Fruit fly (Drosophila melanogaster) whole organism: ENCODE measurements around the gene how.

ENCODE experiments used
- CG8478 ChIP-seq: fragments of >200 bp; optimal IDR thresholded peaks from 2 replicates; lab custom pipeline; 2018; ENCODE audit warnings: inconsistent platforms
- Dll ChIP-seq: fragments of >200 bp; optimal IDR thresholded peaks from 2 replicates; lab custom pipeline; 2017
- EcR ChIP-seq, 2 experiments: fragments of >200 bp; optimal IDR thresholded peaks; 2 replicates each; lab custom pipeline; 2017; ENCODE audit warnings: missing biosample characterization in 2 of 2, missing genetic modification characterization in 2 of 2, missing genetic modification reagents in 2 of 2
- pan ChIP-seq: fragments of >200 bp; optimal IDR thresholded peaks from 2 replicates; lab custom pipeline; 2017
- psq ChIP-seq: fragments of >200 bp; optimal IDR thresholded peaks from 2 replicates; lab custom pipeline; 2017
- usp ChIP-seq: fragments of >200 bp; optimal IDR thresholded peaks from 2 replicates; lab custom pipeline; 2017; ENCODE audit warnings: missing biosample characterization, missing genetic modification characterization, mixed read lengths

The how gene

dm6 chr3R:22027743-22028099 is 14.3 kb upstream of the how start:
- TF ChIP-seq psq (lab: Kevin White, UChicago) (no peak), pan (no peak), CG8478 (lab: Kevin White, UChicago) (no peak)

- TF ChIP-seq CG8478 (lab: Kevin White, UChicago) (no peak), EcR (GFP tag; optimal IDR thresholded peaks at IDR 0.05; lab: Kevin White, UChicago) (no peak), pan (no peak), Dll (lab: Kevin White, UChicago) (no peak), usp (GFP tag; lab: Kevin White, UChicago) (no peak), psq (lab: Kevin White, UChicago) (no peak)
Observed at dm6 chr3R:22031738-22032137, 10.3 kb upstream of the how start, which contains the start of gene CG13409. CG13409 (minus strand) TSS chr3R:22031900.

- TF ChIP-seq psq (lab: Kevin White, UChicago), result no peak
- no peak for TF ChIP-seq pan
- no peak for TF ChIP-seq Dll (lab: Kevin White, UChicago)
- no peak for TF ChIP-seq usp (GFP tag; lab: Kevin White, UChicago)
- TF ChIP-seq EcR (GFP tag; optimal IDR thresholded peaks at IDR 0.05; lab: Kevin White, UChicago), result no peak
- no peak for TF ChIP-seq CG8478 (lab: Kevin White, UChicago)
Observed at dm6 chr3R:22034160-22034742, 7.7 kb upstream of the how start, which contains the start of the genes CG45099, CG6015, pit and Fadd. CG45099 (minus strand) TSS chr3R:22034286. CG6015 (minus strand) TSS chr3R:22034286. pit (plus strand) TSS chr3R:22034298. Fadd (plus strand) TSS chr3R:22034455.

- TF ChIP-seq Dll (lab: Kevin White, UChicago) (no peak), pan (no peak), usp (GFP tag; lab: Kevin White, UChicago) (no peak), EcR (GFP tag; optimal IDR thresholded peaks at IDR 0.05; lab: Kevin White, UChicago) (no peak), psq (lab: Kevin White, UChicago) (no peak), CG8478 (lab: Kevin White, UChicago) (no peak)
Observed at dm6 chr3R:22035552-22035951, 6.4 kb upstream of the how start.

dm6 chr3R:22039480-22039879 is 2.5 kb upstream of the how start:
- no peak for TF ChIP-seq EcR (GFP tag; optimal IDR thresholded peaks at IDR 0.05; lab: Kevin White, UChicago)
- no peak for TF ChIP-seq usp (GFP tag; lab: Kevin White, UChicago)
- TF ChIP-seq Dll (lab: Kevin White, UChicago), result no peak
- TF ChIP-seq pan, result no peak
- no peak for TF ChIP-seq CG8478 (lab: Kevin White, UChicago)
- TF ChIP-seq psq (lab: Kevin White, UChicago), result no peak

dm6 chr3R:22040400-22040799 is 1.6 kb upstream of the how start:
- TF ChIP-seq psq (lab: Kevin White, UChicago), result no peak
- TF ChIP-seq CG8478 (lab: Kevin White, UChicago), result no peak
- no peak for TF ChIP-seq Dll (lab: Kevin White, UChicago)

- TF ChIP-seq Dll (lab: Kevin White, UChicago), result no peak
- TF ChIP-seq pan, result no peak
- no peak for TF ChIP-seq CG8478 (lab: Kevin White, UChicago)
- TF ChIP-seq usp (GFP tag; lab: Kevin White, UChicago), result no peak
- TF ChIP-seq EcR (GFP tag; optimal IDR thresholded peaks at IDR 0.05; lab: Kevin White, UChicago), result no peak
Observed at dm6 chr3R:22042283-22042875, 388 bp downstream of the how start.

- TF ChIP-seq psq (lab: Kevin White, UChicago), result no peak
- TF ChIP-seq CG8478 (lab: Kevin White, UChicago), result no peak
- no peak for TF ChIP-seq pan
- no peak for TF ChIP-seq usp (GFP tag; lab: Kevin White, UChicago)
- TF ChIP-seq EcR (GFP tag; optimal IDR thresholded peaks at IDR 0.05; lab: Kevin White, UChicago), result no peak
- no peak for TF ChIP-seq Dll (lab: Kevin White, UChicago)
Observed at dm6 chr3R:22042982-22043381, 991 bp downstream of the how start.

dm6 chr3R:22043748-22044402 is 1.9 kb downstream of the how start:
- TF ChIP-seq EcR (GFP tag; optimal IDR thresholded peaks at IDR 0.05; lab: Kevin White, UChicago) (peak; percentile 8 to 74), usp (GFP tag; lab: Kevin White, UChicago) (no peak), psq (lab: Kevin White, UChicago) (no peak), CG8478 (lab: Kevin White, UChicago) (no peak), Dll (lab: Kevin White, UChicago) (no peak)

- TF ChIP-seq pan (no peak), psq (lab: Kevin White, UChicago) (no peak), usp (GFP tag; lab: Kevin White, UChicago) (no peak), Dll (lab: Kevin White, UChicago) (no peak), EcR (GFP tag; optimal IDR thresholded peaks at IDR 0.05; lab: Kevin White, UChicago) (no peak), CG8478 (lab: Kevin White, UChicago) (no peak)
Observed at dm6 chr3R:22044443-22044970, 2.5 kb downstream of the how start.

dm6 chr3R:22046231-22046630 is 4.2 kb downstream of the how start:
- TF ChIP-seq CG8478 (lab: Kevin White, UChicago), result no peak
- TF ChIP-seq pan, result no peak
- no peak for TF ChIP-seq usp (GFP tag; lab: Kevin White, UChicago)
- no peak for TF ChIP-seq Dll (lab: Kevin White, UChicago)
- no peak for TF ChIP-seq EcR (GFP tag; optimal IDR thresholded peaks at IDR 0.05; lab: Kevin White, UChicago)
- TF ChIP-seq psq (lab: Kevin White, UChicago), result no peak
